Worm (Caenorhabditis elegans): ENCODE data around the gene cyn-6.

The cyn-6 gene

ce11 chrIII:748782-749181, 24.4 kb upstream of the cyn-6 start:
- no peak for TF ChIP-seq lin-11 (tag; optimal IDR thresholded peaks at IDR 0.05)
- no peak for TF ChIP-seq Y22D7AL.16 (tag; optimal IDR thresholded peaks at IDR 0.05)
- no peak for TF ChIP-seq fkh-10 (GFP tag; optimal IDR thresholded peaks at IDR 0.05)
- TF ChIP-seq elt-2 (tag; optimal IDR thresholded peaks at IDR 0.05): peak; percentile 41

- TF ChIP-seq pha-2 (tag; optimal IDR thresholded peaks at IDR 0.05): no peak
- no peak for TF ChIP-seq nhr-232 (tag; optimal IDR thresholded peaks at IDR 0.05)
- no peak for TF ChIP-seq tbx-7 (tag; optimal IDR thresholded peaks at IDR 0.05)
- no peak for TF ChIP-seq fkh-6 (tag; optimal IDR thresholded peaks at IDR 0.05)
- no peak for TF ChIP-seq ceh-34 (tag; optimal IDR thresholded peaks at IDR 0.05)
- no peak for TF ChIP-seq sdc-2 (tag; optimal IDR thresholded peaks at IDR 0.05)
- no peak for TF ChIP-seq ceh-2 (tag; optimal IDR thresholded peaks at IDR 0.05)
- TF ChIP-seq C38D4.7 (GFP tag; optimal IDR thresholded peaks at IDR 0.05): no peak
- no peak for TF ChIP-seq mec-3 (tag; optimal IDR thresholded peaks at IDR 0.05; ENCODE audit: borderline replicate concordance)
- TF ChIP-seq ceh-22 (tag; optimal IDR thresholded peaks at IDR 0.05): no peak
- TF ChIP-seq pha-4 (tag; optimal IDR thresholded peaks at IDR 0.05): no peak
- no peak for TF ChIP-seq syd-9 (tag; optimal IDR thresholded peaks at IDR 0.05)
- no peak for TF ChIP-seq sox-4 (tag; optimal IDR thresholded peaks at IDR 0.05)
- no peak for TF ChIP-seq hlh-8 (tag; optimal IDR thresholded peaks at IDR 0.05)
- no peak for TF ChIP-seq hlh-6 (tag; optimal IDR thresholded peaks at IDR 0.05)
- TF ChIP-seq ceh-30 (tag; optimal IDR thresholded peaks at IDR 0.05): no peak
- TF ChIP-seq lin-11 (tag; optimal IDR thresholded peaks at IDR 0.05): no peak
Observed at ce11 chrIII:750028-750427, 23.2 kb upstream of the cyn-6 start.

ce11 chrIII:752326-752725, 20.9 kb upstream of the cyn-6 start, which contains the start of gene pat-12:
pat-12 (minus strand) TSS chrIII:752426.
- TF ChIP-seq nhr-11 (tag; optimal IDR thresholded peaks at IDR 0.05) (no peak), pqm-1 (tag; optimal IDR thresholded peaks at IDR 0.05) (no peak), hlh-30 (tag; optimal IDR thresholded peaks at IDR 0.05; ENCODE audit: insufficient read depth) (no peak), unc-42 (tag; optimal IDR thresholded peaks at IDR 0.05) (no peak), ceh-9 (tag; optimal IDR thresholded peaks at IDR 0.05) (no peak), che-1 (tag; optimal IDR thresholded peaks at IDR 0.05) (no peak)

- TF ChIP-seq odd-2 (tag; optimal IDR thresholded peaks at IDR 0.05) (no peak), tbx-7 (tag; optimal IDR thresholded peaks at IDR 0.05) (no peak), rnt-1 (tag; optimal IDR thresholded peaks at IDR 0.05) (no peak)
Observed at ce11 chrIII:754371-754770, 18.8 kb upstream of the cyn-6 start.

ce11 chrIII:757981-758380, 15.2 kb upstream of the cyn-6 start, which contains the start of gene T17H7.7:
T17H7.7 (minus strand) TSS chrIII:758081.
- TF ChIP-seq hlh-8 (tag; optimal IDR thresholded peaks at IDR 0.05): no peak
- no peak for TF ChIP-seq ama-1 (optimal IDR thresholded peaks at IDR 0.05)
- TF ChIP-seq syd-9 (tag; optimal IDR thresholded peaks at IDR 0.05): no peak
- no peak for TF ChIP-seq rnt-1 (tag; optimal IDR thresholded peaks at IDR 0.05)
- TF ChIP-seq lin-11 (tag; optimal IDR thresholded peaks at IDR 0.05): no peak
- TF ChIP-seq elt-4 (tag; optimal IDR thresholded peaks at IDR 0.05): no peak
- TF ChIP-seq ztf-16 (tag; optimal IDR thresholded peaks at IDR 0.05): no peak
- TF ChIP-seq unc-55 (GFP tag; optimal IDR thresholded peaks at IDR 0.05): no peak
- TF ChIP-seq pag-3 (tag; optimal IDR thresholded peaks at IDR 0.05; ENCODE audit: borderline replicate concordance): no peak
- TF ChIP-seq pqm-1 (tag; optimal IDR thresholded peaks at IDR 0.05): no peak

ce11 chrIII:759675-760074, 13.5 kb upstream of the cyn-6 start:
- TF ChIP-seq rnt-1 (tag; optimal IDR thresholded peaks at IDR 0.05) (no peak), lin-11 (tag; optimal IDR thresholded peaks at IDR 0.05) (no peak), pat-9 (tag; optimal IDR thresholded peaks at IDR 0.05) (no peak), ceh-45 (GFP tag; IDR thresholded peaks at IDR 0.05) (no peak), che-1 (tag; optimal IDR thresholded peaks at IDR 0.05) (no peak), pag-3 (tag; optimal IDR thresholded peaks at IDR 0.05; ENCODE audit: borderline replicate concordance) (no peak), nfya-1 (tag; optimal IDR thresholded peaks at IDR 0.05) (no peak), madf-2 (tag; optimal IDR thresholded peaks at IDR 0.05) (no peak), elt-4 (tag; optimal IDR thresholded peaks at IDR 0.05) (no peak), fkh-10 (GFP tag; optimal IDR thresholded peaks at IDR 0.05) (no peak), pha-4 (tag; optimal IDR thresholded peaks at IDR 0.05) (no peak), C08G9.2 (tag; optimal IDR thresholded peaks at IDR 0.05) (no peak), ceh-2 (tag; optimal IDR thresholded peaks at IDR 0.05) (no peak), pha-2 (tag; optimal IDR thresholded peaks at IDR 0.05) (no peak), K02D7.2 (tag; optimal IDR thresholded peaks at IDR 0.05) (no peak), unc-42 (tag; optimal IDR thresholded peaks at IDR 0.05) (no peak), T23F11.4 (GFP tag; optimal IDR thresholded peaks at IDR 0.05) (no peak), pros-1 (tag; optimal IDR thresholded peaks at IDR 0.05) (no peak), ceh-31 (tag; optimal IDR thresholded peaks at IDR 0.05) (no peak), sdc-2 (tag; optimal IDR thresholded peaks at IDR 0.05) (no peak)

All from whole organism, late embryonic.